Worm (Caenorhabditis elegans) whole organism, L4 larva: ENCODE measurements around the gene fos-1.

Source experiments
- D1046.2 ChIP-seq: fragments of 200-800 bp; sonication (Bioruptor generic); IDR thresholded peaks from 2 replicates; pipeline ENCODE4 v1.3.6; 2022; ENCODE audit warnings: missing genetic modification characterization, missing compliant biosample characterization
- R02D3.7 ChIP-seq: fragments of 150-350 bp; sonication (generic microtip); optimal IDR thresholded peaks from 3 replicates; lab custom pipeline; 2014; ENCODE audit warnings: missing biosample characterization, missing genetic modification characterization
- T26A8.4 ChIP-seq: fragments of 200-800 bp; sonication (Bioruptor generic); IDR thresholded peaks from 2 replicates; pipeline ENCODE4 v1.3.6; 2022; ENCODE audit warnings: missing genetic modification characterization, missing compliant biosample characterization
- Y75B8A.6 ChIP-seq: fragments of 200-800 bp; sonication (Bioruptor generic); IDR thresholded peaks from 2 replicates; pipeline ENCODE4 v1.3.6; 2022; ENCODE audit warnings: missing genetic modification reagents, missing genetic modification characterization, missing compliant biosample characterization
- ZK337.2 ChIP-seq: fragments of 200-800 bp; sonication (Bioruptor generic); IDR thresholded peaks from 2 replicates; pipeline ENCODE4 v1.3.6; 2022; ENCODE audit warnings: missing genetic modification reagents, missing genetic modification characterization, missing compliant biosample characterization
- ZK546.5 ChIP-seq, 2 experiments: sonication (generic microtip); optimal IDR thresholded peaks; 2 replicates each; lab custom pipeline; 2017; ENCODE audit warnings: missing biosample characterization in 2 of 2, missing genetic modification characterization in 2 of 2
- aha-1 ChIP-seq: fragments of 150-350 bp; peaks from one replicate; lab custom pipeline; 2014; ENCODE audit warnings: missing biosample characterization, missing genetic modification characterization
- aly-2 ChIP-seq: sonication (generic microtip); optimal IDR thresholded peaks from 2 replicates; lab custom pipeline; 2018; ENCODE audit warnings: missing biosample characterization, missing genetic modification characterization
- attf-4 ChIP-seq: sonication (generic microtip); optimal IDR thresholded peaks from 3 replicates; lab custom pipeline; 2017; ENCODE audit warnings: missing biosample characterization, missing genetic modification characterization
- ceh-20 ChIP-seq: fragments of 200-800 bp; sonication (Bioruptor generic); IDR thresholded peaks from 2 replicates; pipeline ENCODE4 v1.3.6; 2022; ENCODE audit warnings: missing genetic modification reagents, missing genetic modification characterization, missing compliant biosample characterization
- ceh-62 ChIP-seq: sonication (generic microtip); optimal IDR thresholded peaks from 2 replicates; lab custom pipeline; 2017; ENCODE audit warnings: missing biosample characterization, missing genetic modification characterization
- cey-2 ChIP-seq: sonication (generic microtip); optimal IDR thresholded peaks from 3 replicates; lab custom pipeline; 2017; ENCODE audit warnings: missing genetic modification characterization, mild to moderate bottlenecking, missing compliant biosample characterization, antibody characterized with exemption, borderline replicate concordance; ENCODE audit not compliant: insufficient read depth
- daf-12 ChIP-seq: fragments of 150-350 bp; optimal IDR thresholded peaks from 2 replicates; lab custom pipeline; 2014; ENCODE audit warnings: missing biosample characterization, missing genetic modification reagents, missing genetic modification characterization
- daf-16 ChIP-seq, 3 experiments: sonication (generic microtip); optimal IDR thresholded peaks; 2 replicates each; lab custom pipeline; 2016 to 2017; ENCODE audit warnings: missing genetic modification characterization in 3 of 3, missing genetic modification reagents in 3 of 3, mild to moderate bottlenecking in 2 of 3, missing compliant biosample characterization in 2 of 3, missing biosample characterization in 1 of 3, moderate library complexity in 1 of 3
- daf-8 ChIP-seq: fragments of 200-800 bp; sonication (Bioruptor generic); IDR thresholded peaks from 2 replicates; pipeline ENCODE4 v1.3.6; 2022; ENCODE audit warnings: missing genetic modification characterization, missing compliant biosample characterization
- dmd-6 ChIP-seq: fragments of 200-800 bp; sonication (Bioruptor generic); IDR thresholded peaks from 2 replicates; pipeline ENCODE4 v1.3.6; 2022; ENCODE audit warnings: missing genetic modification reagents, missing genetic modification characterization, missing compliant biosample characterization
- dmd-9 ChIP-seq: fragments of 200-800 bp; sonication (Bioruptor generic); IDR thresholded peaks from 2 replicates; pipeline ENCODE4 v1.3.6; 2022; ENCODE audit warnings: missing genetic modification reagents, missing genetic modification characterization, missing compliant biosample characterization
- dpl-1 ChIP-seq: fragments of 150-350 bp; optimal IDR thresholded peaks from 2 replicates; lab custom pipeline; 2014; ENCODE audit warnings: missing biosample characterization, missing genetic modification reagents, missing genetic modification characterization
- dve-1 ChIP-seq: sonication (generic microtip); optimal IDR thresholded peaks from 2 replicates; lab custom pipeline; 2017; ENCODE audit warnings: antibody characterized with exemption, mild to moderate bottlenecking, missing genetic modification characterization, missing compliant biosample characterization; ENCODE audit not compliant: insufficient read depth
- egl-27 ChIP-seq: sonication (generic microtip); optimal IDR thresholded peaks from 3 replicates; lab custom pipeline; 2017; ENCODE audit warnings: missing biosample characterization, missing genetic modification reagents, missing genetic modification characterization
- egl-43 ChIP-seq: fragments of 200-800 bp; sonication (Bioruptor generic); IDR thresholded peaks from 2 replicates; pipeline ENCODE4 v1.3.6; 2022; ENCODE audit warnings: missing genetic modification reagents, missing genetic modification characterization, missing compliant biosample characterization
- fkh-10 ChIP-seq: fragments of 150-350 bp; optimal IDR thresholded peaks from 2 replicates; lab custom pipeline; 2014; ENCODE audit warnings: missing biosample characterization, missing genetic modification reagents, missing genetic modification characterization
- hlh-30 ChIP-seq: sonication (generic microtip); optimal IDR thresholded peaks from 2 replicates; lab custom pipeline; 2017; ENCODE audit warnings: antibody characterized with exemption, mild to moderate bottlenecking, missing genetic modification characterization, missing compliant biosample characterization; ENCODE audit not compliant: insufficient read depth
- lim-7 ChIP-seq: fragments of 200-800 bp; sonication (Bioruptor generic); IDR thresholded peaks from 2 replicates; pipeline ENCODE4 v1.3.6; 2022; ENCODE audit warnings: missing genetic modification characterization, missing compliant biosample characterization
- lin-1 ChIP-seq: fragments of 200-800 bp; sonication (Bioruptor generic); IDR thresholded peaks from 2 replicates; pipeline ENCODE4 v1.3.6; 2022; ENCODE audit warnings: missing genetic modification reagents, missing genetic modification characterization, missing compliant biosample characterization
- lin-13 ChIP-seq: fragments of 150-350 bp; optimal IDR thresholded peaks from 2 replicates; lab custom pipeline; 2014; ENCODE audit warnings: missing biosample characterization, missing genetic modification reagents, missing genetic modification characterization
- lin-15B ChIP-seq: fragments of 150-350 bp; sonication (generic microtip); optimal IDR thresholded peaks from 3 replicates; lab custom pipeline; 2014; ENCODE audit warnings: missing biosample characterization, missing genetic modification characterization
- lsy-2 ChIP-seq, 2 experiments: fragments of 150-350 bp in 1 of 2; sonication (generic microtip) in 1 of 2; optimal IDR thresholded peaks; 2 replicates each; lab custom pipeline; 2014 to 2017; ENCODE audit warnings: missing biosample characterization in 2 of 2, missing genetic modification characterization in 2 of 2
- madf-5 ChIP-seq, 2 experiments: fragments of 200-800 bp; sonication (Bioruptor generic); IDR thresholded peaks; 2 replicates each; pipeline ENCODE4 v1.3.6; 2022; ENCODE audit warnings: missing compliant biosample characterization in 2 of 2, missing genetic modification characterization in 2 of 2
- madf-9 ChIP-seq: fragments of 200-800 bp; sonication (Bioruptor generic); conservative IDR thresholded peaks from 2 replicates; pipeline ENCODE4 v1.3.6; 2022; ENCODE audit warnings: missing genetic modification reagents, missing genetic modification characterization, missing compliant biosample characterization
- mdt-29 ChIP-seq: fragments of 200-800 bp; sonication (Bioruptor generic); IDR thresholded peaks from 2 replicates; pipeline ENCODE4 v1.3.6; 2022; ENCODE audit warnings: missing genetic modification reagents, missing genetic modification characterization, missing compliant biosample characterization
- mep-1 ChIP-seq: fragments of 150-350 bp; sonication (generic microtip); optimal IDR thresholded peaks from 3 replicates; lab custom pipeline; 2014; ENCODE audit warnings: missing biosample characterization, missing genetic modification characterization
- nhr-11 ChIP-seq: fragments of 150-350 bp; optimal IDR thresholded peaks from 2 replicates; lab custom pipeline; 2014; ENCODE audit warnings: missing biosample characterization, missing genetic modification characterization
- nhr-237 ChIP-seq: sonication (generic microtip); optimal IDR thresholded peaks from 2 replicates; lab custom pipeline; 2017; ENCODE audit warnings: missing biosample characterization, missing genetic modification characterization
- nhr-28 ChIP-seq: fragments of 150-350 bp; optimal IDR thresholded peaks from 2 replicates; lab custom pipeline; 2014; ENCODE audit warnings: missing biosample characterization, missing genetic modification characterization
- nhr-6 ChIP-seq: fragments of 150-350 bp; optimal IDR thresholded peaks from 2 replicates; lab custom pipeline; 2014; ENCODE audit warnings: missing biosample characterization, missing genetic modification characterization
- pha-4 ChIP-seq, 2 experiments: fragments of 150-350 bp in 1 of 2; fragments of 200-800 bp in 1 of 2; sonication (Bioruptor generic) in 1 of 2; IDR thresholded peaks in 1 of 2; optimal IDR thresholded peaks in 1 of 2; 2 replicates each; pipeline versions ENCODE4 v1.3.6 to Lab custom; 2014 to 2022; ENCODE audit warnings: missing genetic modification characterization in 2 of 2, missing genetic modification reagents in 2 of 2, missing biosample characterization in 1 of 2, missing compliant biosample characterization in 1 of 2
- php-3 ChIP-seq: fragments of 200-800 bp; sonication (Bioruptor generic); IDR thresholded peaks from 2 replicates; pipeline ENCODE4 v1.3.6; 2022; ENCODE audit warnings: missing genetic modification reagents, missing genetic modification characterization, missing compliant biosample characterization
- rbr-2 ChIP-seq: sonication (generic microtip); optimal IDR thresholded peaks from 2 replicates; lab custom pipeline; 2016; ENCODE audit warnings: missing genotype, missing genetic modification characterization, missing compliant biosample characterization
- saeg-2 ChIP-seq: fragments of 200-800 bp; sonication (Bioruptor generic); IDR thresholded peaks from 2 replicates; pipeline ENCODE4 v1.3.6; 2022; ENCODE audit warnings: missing genetic modification reagents, missing genetic modification characterization, missing compliant biosample characterization
- sdz-12 ChIP-seq: fragments of 200-800 bp; sonication (Bioruptor generic); optimal IDR thresholded peaks from 2 replicates; lab custom pipeline; 2018; ENCODE audit warnings: mild to moderate bottlenecking, missing genetic modification characterization, missing compliant biosample characterization
- set-16 ChIP-seq: fragments of 200-800 bp; sonication (Bioruptor generic); IDR thresholded peaks from 2 replicates; pipeline ENCODE4 v1.3.6; 2022; ENCODE audit warnings: missing genetic modification reagents, missing genetic modification characterization, missing compliant biosample characterization
- snpc-1.2 ChIP-seq: fragments of 200-800 bp; sonication (Bioruptor generic); IDR thresholded peaks from 2 replicates; pipeline ENCODE4 v1.3.6; 2022; ENCODE audit warnings: missing genetic modification reagents, missing genetic modification characterization, missing compliant biosample characterization
- spr-3 ChIP-seq: fragments of 200-800 bp; sonication (Bioruptor generic); optimal IDR thresholded peaks from 2 replicates; lab custom pipeline; 2018; ENCODE audit warnings: mild to moderate bottlenecking, missing genetic modification characterization, missing compliant biosample characterization
- zag-1 ChIP-seq: fragments of 150-350 bp; optimal IDR thresholded peaks from 2 replicates; lab custom pipeline; 2014; ENCODE audit warnings: missing biosample characterization, missing genetic modification characterization
- zfp-2 ChIP-seq: sonication (generic microtip); optimal IDR thresholded peaks from 2 replicates; lab custom pipeline; 2016; ENCODE audit warnings: mild to moderate bottlenecking, missing genetic modification characterization, missing compliant biosample characterization
- zip-2 ChIP-seq: fragments of 150-350 bp; optimal IDR thresholded peaks from 2 replicates; lab custom pipeline; 2014; ENCODE audit warnings: missing biosample characterization, missing genetic modification characterization
- ztf-7 ChIP-seq: fragments of 150-350 bp; optimal IDR thresholded peaks from 2 replicates; lab custom pipeline; 2014; ENCODE audit warnings: missing biosample characterization, missing genetic modification characterization

The fos-1 gene

DNA sequence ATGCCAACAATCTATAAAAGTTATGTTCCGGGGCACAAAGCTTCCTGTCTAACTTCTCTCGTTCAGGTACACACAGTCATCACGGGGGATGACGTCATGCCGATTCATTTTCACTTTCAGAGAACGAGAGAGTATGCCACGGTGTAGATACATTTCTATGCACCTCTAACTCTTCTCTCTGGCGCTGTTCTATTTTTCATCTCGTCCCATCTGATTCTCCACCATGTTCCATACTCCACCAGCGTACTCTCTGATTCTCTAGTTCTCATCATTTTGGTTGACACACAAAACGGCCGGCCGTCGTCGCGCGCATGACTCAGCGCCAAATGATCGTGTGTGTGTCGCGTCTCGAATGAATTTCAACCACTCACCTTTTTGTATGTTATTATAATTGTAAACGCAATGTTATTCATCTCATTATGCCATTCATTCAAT lies 3.0 kb upstream of the fos-1 start (continued):
- TF ChIP-seq madf-9: peak; percentile 57
- TF ChIP-seq daf-12 (tag; lab: Kevin White, UChicago): no peak
- peak; percentile 66 for TF ChIP-seq spr-3 (GFP tag; lab: Kevin White, UChicago)
- TF ChIP-seq T26A8.4 (GFP tag; lab: Robert Waterston, UW): peak; percentile 93
- TF ChIP-seq dpl-1: peak; percentile 67
- TF ChIP-seq php-3 (GFP tag; lab: Robert Waterston, UW): peak; percentile 97
- peak; percentile 99 for TF ChIP-seq dmd-6
- no peak for TF ChIP-seq R02D3.7
- TF ChIP-seq zip-2 (tag; lab: Kevin White, UChicago): peak; percentile 30
- peak; percentile 64; the same call in 1 of the 2 replicates for TF ChIP-seq dmd-9
- TF ChIP-seq ZK337.2 (GFP tag; lab: Robert Waterston, UW): no peak
- peak; percentile 98 for TF ChIP-seq nhr-28 (tag; lab: Kevin White, UChicago)
- TF ChIP-seq nhr-11 (tag; lab: Kevin White, UChicago): peak; percentile 92
- 0 out of 2 replicates have a peak, but pooled peaks have one; percentile 18 for TF ChIP-seq D1046.2
- TF ChIP-seq lin-1 (GFP tag; lab: Robert Waterston, UW): peak; percentile 97
- TF ChIP-seq hlh-30 (tag; lab: Kevin White, UChicago): peak; percentile 97
- TF ChIP-seq attf-4: no peak
- no peak for TF ChIP-seq ceh-62 (tag; lab: Kevin White, UChicago)
- TF ChIP-seq snpc-1.2: no peak
- TF ChIP-seq Y75B8A.6 (GFP tag; lab: Robert Waterston, UW): no peak
- TF ChIP-seq rbr-2: peak; percentile 91

DNA sequence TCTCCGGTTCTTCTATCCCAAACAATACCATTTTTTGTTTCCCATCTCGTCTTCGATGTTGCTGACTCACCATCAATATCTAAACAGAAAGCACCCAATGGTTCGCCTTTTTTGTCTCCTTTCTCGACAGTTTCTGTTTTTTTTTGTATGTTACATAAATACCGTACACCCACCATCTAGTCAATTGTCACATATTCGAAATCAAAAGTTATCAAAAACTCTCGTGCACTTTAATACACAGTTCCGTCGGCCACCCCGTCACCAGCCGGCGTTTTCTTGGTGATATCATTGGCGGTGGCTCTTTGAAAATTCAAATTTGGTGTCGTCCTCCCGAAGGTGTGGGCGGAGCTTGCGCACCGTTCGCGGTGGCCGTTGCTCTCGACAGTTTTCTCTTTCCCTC lies 4.5 kb downstream of the fos-1 start:
- no peak for TF ChIP-seq nhr-237 (tag; lab: Kevin White, UChicago)
- TF ChIP-seq egl-43 (GFP tag; lab: Robert Waterston, UW): 0 out of 2 replicates have a peak, but pooled peaks have one; percentile 14
- TF ChIP-seq daf-16 (GFP tag; optimal IDR thresholded peaks at IDR 0.05; lab: Kevin White, UChicago): no peak
- TF ChIP-seq daf-16 (tag; optimal IDR thresholded peaks at IDR 0.05; lab: Kevin White, UChicago): no peak
- peak; percentile 95 for TF ChIP-seq aha-1 (tag; lab: Kevin White, UChicago)
- TF ChIP-seq dve-1 (tag; lab: Kevin White, UChicago): peak; percentile 13
- peak in 1 of 2 experiments; percentile 8 for TF ChIP-seq lsy-2 (tag; optimal IDR thresholded peaks at IDR 0.05; lab: Kevin White, UChicago)
- TF ChIP-seq set-16 (GFP tag; lab: Robert Waterston, UW): 0 out of 2 replicates have a peak, but pooled peaks have one; percentile 46

DNA sequence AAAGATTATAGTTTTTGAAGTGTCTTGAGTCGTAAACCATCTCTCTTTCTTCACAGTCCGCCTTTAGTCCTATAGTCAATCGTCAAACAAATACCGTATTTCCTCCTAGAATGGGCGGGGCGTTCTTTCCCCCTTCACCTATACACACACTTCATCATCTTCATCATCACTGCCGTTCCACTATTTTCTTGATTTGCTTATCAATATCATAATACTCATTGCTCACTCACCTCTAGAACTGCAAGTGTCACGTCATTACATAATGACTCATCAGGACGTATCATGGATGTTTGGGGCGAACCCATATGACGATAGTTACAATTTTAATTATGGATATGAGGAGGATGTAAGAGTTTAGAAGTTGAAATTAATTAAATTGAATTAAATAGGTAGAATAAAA lies 7.2 kb downstream of the fos-1 start:
- TF ChIP-seq nhr-6 (peak; percentile 7), ceh-20 (GFP tag; lab: Robert Waterston, UW) (no peak), saeg-2 (GFP tag; lab: Robert Waterston, UW) (no peak), sdz-12 (GFP tag; lab: Kevin White, UChicago) (no peak), madf-5 (GFP tag; IDR thresholded peaks at IDR 0.05; lab: Robert Waterston, UW) (no peak), cey-2 (tag; lab: Kevin White, UChicago) (no peak), zfp-2 (tag; lab: Kevin White, UChicago) (no peak), lim-7 (GFP tag; lab: Robert Waterston, UW) (no peak), mdt-29 (no peak), dve-1 (tag; lab: Kevin White, UChicago) (peak; percentile 20), aly-2 (tag; lab: Kevin White, UChicago) (no peak), hlh-30 (tag; lab: Kevin White, UChicago) (no peak), lin-13 (GFP tag; lab: Kevin White, UChicago) (no peak), lsy-2 (tag; optimal IDR thresholded peaks at IDR 0.05; lab: Kevin White, UChicago) (peak in 1 of 2 experiments; percentile 9), egl-27 (tag; lab: Kevin White, UChicago) (no peak), pha-4 (GFP tag; IDR thresholded peaks at IDR 0.05; lab: Robert Waterston, UW) (no peak), pha-4 (tag; optimal IDR thresholded peaks at IDR 0.05; lab: Kevin White, UChicago) (peak; percentile 41), aha-1 (tag; lab: Kevin White, UChicago) (no peak), ztf-7 (tag; lab: Kevin White, UChicago) (no peak), daf-8 (no peak), zag-1 (no peak), D1046.2 (no peak), rbr-2 (no peak), lin-15B (tag; lab: Kevin White, UChicago) (no peak), ZK546.5 (tag; optimal IDR thresholded peaks at IDR 0.05; lab: Kevin White, UChicago) (no peak), fkh-10 (no peak), mep-1 (tag; lab: Kevin White, UChicago) (no peak)
